Fruit fly (Drosophila melanogaster) whole organism, wandering third instar larva: ENCODE results near the gene Tom.

Source experiments
- Abd-B ChIP-seq: fragments of >200 bp; optimal IDR thresholded peaks from 2 replicates; lab custom pipeline; 2017; ENCODE audit warnings: missing biosample characterization, missing genetic modification characterization
- CG32264 ChIP-seq: fragments of 200-800 bp; sonication (Bioruptor generic); optimal IDR thresholded peaks from 2 replicates; lab custom pipeline; 2016; ENCODE audit warnings: missing biosample characterization, missing genetic modification characterization
- CG9705 ChIP-seq: fragments of 200-800 bp; sonication (Bioruptor generic); optimal IDR thresholded peaks from 2 replicates; lab custom pipeline; 2018; ENCODE audit warnings: missing biosample characterization, mild to moderate bottlenecking, missing genetic modification characterization
- CrebA ChIP-seq: fragments of 200-800 bp; sonication (Bioruptor generic); optimal IDR thresholded peaks from 2 replicates; lab custom pipeline; 2016; ENCODE audit warnings: missing biosample characterization, mild to moderate bottlenecking, missing genetic modification characterization, borderline replicate concordance
- Dfd ChIP-seq: fragments of >200 bp; optimal IDR thresholded peaks from 2 replicates; lab custom pipeline; 2017; ENCODE audit warnings: missing biosample characterization, missing genetic modification characterization
- Dif ChIP-seq: fragments of 200-275, 200-300 bp; sonication (Bioruptor generic); optimal IDR thresholded peaks from 2 replicates; lab custom pipeline; 2018; ENCODE audit warnings: missing biosample characterization, missing genetic modification characterization; ENCODE audit not compliant: partially characterized antibody
- GATAd ChIP-seq: sonication (Bioruptor generic); optimal IDR thresholded peaks from 2 replicates; lab custom pipeline; 2016; ENCODE audit warnings: missing biosample characterization, missing genetic modification characterization
- HLH106 ChIP-seq: fragments of 200-800 bp; optimal IDR thresholded peaks from 3 replicates; lab custom pipeline; 2019; ENCODE audit warnings: missing biosample characterization, mild to moderate bottlenecking, missing genetic modification characterization, moderate library complexity
- Hnf4 ChIP-seq: fragments of 200-800 bp; sonication (Bioruptor generic); optimal IDR thresholded peaks from 2 replicates; lab custom pipeline; 2016; ENCODE audit warnings: missing biosample characterization, mild to moderate bottlenecking, missing genetic modification characterization
- Hr78 ChIP-seq: fragments of >200 bp; optimal IDR thresholded peaks from 2 replicates; lab custom pipeline; 2017; ENCODE audit warnings: missing biosample characterization, missing genetic modification characterization
- Hr83 ChIP-seq: fragments of 200-300 bp; sonication (Bioruptor generic); optimal IDR thresholded peaks from 2 replicates; lab custom pipeline; 2016; ENCODE audit warnings: missing biosample characterization, mild to moderate bottlenecking, missing genetic modification characterization, moderate library complexity; ENCODE audit not compliant: poor library complexity, severe bottlenecking
- Jra ChIP-seq: sonication (Bioruptor generic); optimal IDR thresholded peaks from 2 replicates; lab custom pipeline; 2016; ENCODE audit warnings: missing biosample characterization, missing genetic modification characterization
- Mio ChIP-seq: sonication (Bioruptor generic); optimal IDR thresholded peaks from 2 replicates; lab custom pipeline; 2016; ENCODE audit warnings: missing biosample characterization, missing genetic modification characterization
- Myc ChIP-seq: fragments of >200 bp; optimal IDR thresholded peaks from 2 replicates; lab custom pipeline; 2017
- N ChIP-seq: fragments of >200 bp; optimal IDR thresholded peaks from 2 replicates; lab custom pipeline; 2018; ENCODE audit warnings: missing biosample characterization, missing external identifiers, missing genetic modification characterization
- OdsH ChIP-seq: fragments of 200-800 bp; sonication (Bioruptor generic); optimal IDR thresholded peaks from 2 replicates; lab custom pipeline; 2016; ENCODE audit warnings: missing biosample characterization, mild to moderate bottlenecking, missing genetic modification characterization
- Rel ChIP-seq, 2 experiments: fragments of 200-800 bp; sonication (Bioruptor generic) in 1 of 2; optimal IDR thresholded peaks; 2 replicates in 1 of 2; 3 replicates in 1 of 2; lab custom pipeline; 2016 to 2019; ENCODE audit warnings: mild to moderate bottlenecking in 2 of 2, missing biosample characterization in 2 of 2, missing genetic modification characterization in 2 of 2, moderate library complexity in 1 of 2
- Sp1 ChIP-seq: fragments of 200-800 bp; sonication (Bioruptor generic); optimal IDR thresholded peaks from 3 replicates; lab custom pipeline; 2019; ENCODE audit warnings: missing biosample characterization, mild to moderate bottlenecking, missing genetic modification characterization, moderate library complexity
- Vsx2 ChIP-seq: fragments of 200-300, 225-300 bp; sonication (Bioruptor generic); optimal IDR thresholded peaks from 2 replicates; lab custom pipeline; 2018; ENCODE audit warnings: missing biosample characterization, missing genetic modification characterization; ENCODE audit not compliant: partially characterized antibody
- br ChIP-seq: fragments of 200-800 bp; sonication (Bioruptor generic); optimal IDR thresholded peaks from 2 replicates; lab custom pipeline; 2016; ENCODE audit warnings: missing biosample characterization, missing genetic modification characterization
- brk ChIP-seq: fragments of 200-800 bp; sonication (Bioruptor generic); optimal IDR thresholded peaks from 2 replicates; lab custom pipeline; 2016; ENCODE audit warnings: missing biosample characterization, mild to moderate bottlenecking, missing genetic modification characterization
- dl ChIP-seq, 2 experiments: fragments of 175-275, 200-275 bp in 1 of 2; fragments of 200-275 bp in 1 of 2; sonication (Bioruptor generic); optimal IDR thresholded peaks; lab custom pipeline; 2018; ENCODE audit warnings: mild to moderate bottlenecking in 2 of 2, missing biosample characterization in 2 of 2, missing genetic modification characterization in 2 of 2, moderate library complexity in 2 of 2; ENCODE audit not compliant: partially characterized antibody in 2 of 2, insufficient read depth in 1 of 2
- dmrt93B ChIP-seq: fragments of 200-800 bp; sonication (Bioruptor generic); optimal IDR thresholded peaks from 2 replicates; lab custom pipeline; 2018; ENCODE audit warnings: missing biosample characterization, mild to moderate bottlenecking, missing genetic modification characterization
- dsf ChIP-seq: sonication (Bioruptor generic); optimal IDR thresholded peaks from 2 replicates; lab custom pipeline; 2016; ENCODE audit warnings: missing biosample characterization, missing genetic modification characterization, borderline replicate concordance
- ey ChIP-seq: fragments of 200-800 bp; sonication (Bioruptor generic); optimal IDR thresholded peaks from 2 replicates; lab custom pipeline; 2016; ENCODE audit warnings: missing biosample characterization, missing genetic modification characterization
- foxo ChIP-seq, 2 experiments: fragments of 200-800 bp; sonication (Bioruptor generic); optimal IDR thresholded peaks; 2 replicates in 1 of 2; 3 replicates in 1 of 2; lab custom pipeline; 2016 to 2017; ENCODE audit warnings: missing biosample characterization in 2 of 2, missing genetic modification characterization in 2 of 2
- fru ChIP-seq: fragments of 200-800 bp; sonication (Bioruptor generic); optimal IDR thresholded peaks from 3 replicates; lab custom pipeline; 2016; ENCODE audit warnings: missing biosample characterization, mild to moderate bottlenecking, missing genetic modification characterization
- h ChIP-seq: fragments of 200-800 bp; sonication (Bioruptor generic); optimal IDR thresholded peaks from 3 replicates; lab custom pipeline; 2016; ENCODE audit warnings: missing biosample characterization, mild to moderate bottlenecking, missing genetic modification characterization
- jim ChIP-seq: fragments of 175-275, 200-325 bp; sonication (Bioruptor generic); optimal IDR thresholded peaks from 2 replicates; lab custom pipeline; 2016; ENCODE audit warnings: missing biosample characterization, mild to moderate bottlenecking, missing genetic modification characterization
- lola ChIP-seq: fragments of >200 bp; optimal IDR thresholded peaks from 2 replicates; lab custom pipeline; 2017; ENCODE audit warnings: missing biosample characterization, missing genetic modification characterization
- pan ChIP-seq: fragments of >200 bp; optimal IDR thresholded peaks from 2 replicates; lab custom pipeline; 2017
- psq ChIP-seq: fragments of 200-800 bp; sonication (Bioruptor generic); optimal IDR thresholded peaks from 3 replicates; lab custom pipeline; 2017; ENCODE audit warnings: missing biosample characterization, mild to moderate bottlenecking, missing genetic modification characterization, moderate library complexity
- rgr ChIP-seq: fragments of 200-800 bp; sonication (Bioruptor generic); optimal IDR thresholded peaks from 3 replicates; lab custom pipeline; 2016; ENCODE audit warnings: missing biosample characterization, mild to moderate bottlenecking, missing genetic modification characterization
- sage ChIP-seq: fragments of 200-800 bp; sonication (Bioruptor generic); optimal IDR thresholded peaks from 2 replicates; lab custom pipeline; 2016; ENCODE audit warnings: missing biosample characterization, mild to moderate bottlenecking, missing genetic modification characterization
- sv ChIP-seq: fragments of 200-800 bp; sonication (Bioruptor generic); optimal IDR thresholded peaks from 3 replicates; lab custom pipeline; 2016; ENCODE audit warnings: missing biosample characterization, missing genetic modification characterization
- tai ChIP-seq: sonication (Bioruptor generic); optimal IDR thresholded peaks from 2 replicates; lab custom pipeline; 2016; ENCODE audit warnings: missing biosample characterization, missing genetic modification characterization
- usp ChIP-seq: fragments of >200 bp; optimal IDR thresholded peaks from 2 replicates; lab custom pipeline; 2017; ENCODE audit warnings: missing biosample characterization, missing genetic modification characterization
- woc ChIP-seq: sonication (Bioruptor generic); optimal IDR thresholded peaks from 2 replicates; lab custom pipeline; 2016; ENCODE audit warnings: missing biosample characterization, mild to moderate bottlenecking, missing genetic modification characterization

Tom gene

dm6 chr3L:14977536-14978495, 8.7 kb downstream of the Tom start:
- TF ChIP-seq HLH106 (peak; percentile 50), GATAd (GFP tag; lab: Kevin White, UChicago) (peak; percentile 17), Hr83 (GFP tag; lab: Kevin White, UChicago) (no peak), woc (GFP tag; lab: Kevin White, UChicago) (peak; percentile 29), psq (GFP tag; lab: Kevin White, UChicago) (peak; percentile 80), Vsx2 (GFP tag; lab: Kevin White, UChicago) (no peak), foxo (GFP tag; optimal IDR thresholded peaks at IDR 0.05; lab: Kevin White, UChicago) (peak in 1 of 2 experiments; percentile 59), ey (peak; percentile 28), rgr (GFP tag; lab: Kevin White, UChicago) (peak; percentile 20), Sp1 (GFP tag; lab: Kevin White, UChicago) (peak; percentile 58), sage (no peak), h (GFP tag; lab: Kevin White, UChicago) (peak; percentile 17), dmrt93B (GFP tag; lab: Kevin White, UChicago) (peak; percentile 40), Rel (GFP tag; optimal IDR thresholded peaks at IDR 0.05; lab: Kevin White, UChicago) (no peak), Rel (tag; optimal IDR thresholded peaks at IDR 0.05; lab: Kevin White, UChicago) (no peak), tai (GFP tag; lab: Kevin White, UChicago) (peak; percentile 12), fru (GFP tag; lab: Kevin White, UChicago) (peak; percentile 76), Jra (GFP tag; lab: Kevin White, UChicago) (no peak)
- TF ChIP-seq, all 38 proteins: peak for 12

- TF ChIP-seq sage, result no peak
- no peak for TF ChIP-seq CG32264
- TF ChIP-seq Hnf4, result no peak
- no peak for TF ChIP-seq tai (GFP tag; lab: Kevin White, UChicago)
- peak; percentile 79 for TF ChIP-seq Dif (GFP tag; lab: Kevin White, UChicago)
- TF ChIP-seq ey, result no peak
- peak; percentile 47 for TF ChIP-seq psq (GFP tag; lab: Kevin White, UChicago)
- TF ChIP-seq GATAd (GFP tag; lab: Kevin White, UChicago), result no peak
- TF ChIP-seq Hr78, result no peak
- TF ChIP-seq Myc (lab: Kevin White, UChicago), result no peak
- TF ChIP-seq OdsH (GFP tag; lab: Kevin White, UChicago), result no peak
- TF ChIP-seq lola (GFP tag; lab: Kevin White, UChicago), result no peak
- TF ChIP-seq pan (lab: Kevin White, UChicago), result no peak
- no peak for TF ChIP-seq Rel (GFP tag; optimal IDR thresholded peaks at IDR 0.05; lab: Kevin White, UChicago)
- TF ChIP-seq Rel (tag; optimal IDR thresholded peaks at IDR 0.05; lab: Kevin White, UChicago), result no peak
- TF ChIP-seq Abd-B (GFP tag; lab: Kevin White, UChicago), result no peak
- TF ChIP-seq CG9705 (GFP tag; lab: Kevin White, UChicago), result no peak
- peak; percentile 72 for TF ChIP-seq Hr83 (GFP tag; lab: Kevin White, UChicago)
- no peak for TF ChIP-seq rgr (GFP tag; lab: Kevin White, UChicago)
- no peak for TF ChIP-seq Sp1 (GFP tag; lab: Kevin White, UChicago)
- no peak for TF ChIP-seq HLH106
- TF ChIP-seq dl (GFP tag; optimal IDR thresholded peaks at IDR 0.05; lab: Kevin White, UChicago; ENCODE audit: insufficient read depth in 1 of 2, partially characterized antibody in 2 of 2), result peak in 1 of 2 experiments; percentile 49
- TF ChIP-seq jim (GFP tag; lab: Kevin White, UChicago), result no peak
- TF ChIP-seq N (GFP tag; lab: Kevin White, UChicago), result no peak
- TF ChIP-seq Dfd (GFP tag; lab: Kevin White, UChicago), result no peak
- no peak for TF ChIP-seq dmrt93B (GFP tag; lab: Kevin White, UChicago)
- no peak for TF ChIP-seq brk (GFP tag; lab: Kevin White, UChicago)
- peak; percentile 3 for TF ChIP-seq br (GFP tag; lab: Kevin White, UChicago)
- no peak for TF ChIP-seq h (GFP tag; lab: Kevin White, UChicago)
- TF ChIP-seq woc (GFP tag; lab: Kevin White, UChicago), result no peak
- TF ChIP-seq fru (GFP tag; lab: Kevin White, UChicago), result peak; percentile 64
- TF ChIP-seq Vsx2 (GFP tag; lab: Kevin White, UChicago), result peak; percentile 79
- no peak for TF ChIP-seq Jra (GFP tag; lab: Kevin White, UChicago)
- TF ChIP-seq foxo (GFP tag; optimal IDR thresholded peaks at IDR 0.05; lab: Kevin White, UChicago), result no peak
- TF ChIP-seq sv (GFP tag; lab: Kevin White, UChicago), result no peak
- no peak for TF ChIP-seq dsf (GFP tag; lab: Kevin White, UChicago)
- TF ChIP-seq CrebA (GFP tag; lab: Kevin White, UChicago), result peak; percentile 5
- TF ChIP-seq Mio (GFP tag; lab: Kevin White, UChicago), result no peak
- no peak for TF ChIP-seq usp (GFP tag; lab: Kevin White, UChicago)
- TF ChIP-seq, all 38 proteins: peak for 8
Observed at dm6 chr3L:14978496-14978894, 9.4 kb downstream of the Tom start.
